Worm (Caenorhabditis elegans): ENCODE results near the gene F15B9.10.
A peak's percentile ranks its signal among the peaks of the same experiment; 100 is the strongest.

Gene F15B9.10

ce11 chrV:13008825-13009224 is at the start of gene F15B9.10:
Gene F15B9.10 (minus strand): TSS chrV:13008925.
- peak in 1 of 2 experiments; percentile 3 for TF ChIP-seq unc-62 (GFP tag; optimal IDR thresholded peaks at IDR 0.05 in 1 of 2)
- no peak for TF ChIP-seq unc-62 (tag; optimal IDR thresholded peaks at IDR 0.05)
- no peak for TF ChIP-seq ceh-20 (GFP tag; IDR thresholded peaks at IDR 0.05)

ce11 chrV:13053635-13054034 is 44.9 kb upstream of the F15B9.10 start, which contains the start of gene srr-1:
Gene srr-1 (minus strand): TSS chrV:13053735.
- TF ChIP-seq nhr-28 (tag; optimal IDR thresholded peaks at IDR 0.05) (no peak), Y5F2A.4 (GFP tag; optimal IDR thresholded peaks at IDR 0.05) (no peak), ztf-7 (tag; optimal IDR thresholded peaks at IDR 0.05) (no peak), duxl-1 (tag; optimal IDR thresholded peaks at IDR 0.05; ENCODE audit: poor library complexity) (no peak), dmd-9 (GFP tag; IDR thresholded peaks at IDR 0.05) (no peak), ces-1 (GFP tag; optimal IDR thresholded peaks at IDR 0.05) (no peak), F10B5.3 (tag; optimal IDR thresholded peaks at IDR 0.05) (no peak), daf-19 (GFP tag; conservative IDR thresholded peaks at IDR 0.05) (no peak), mxl-3 (GFP tag; optimal IDR thresholded peaks at IDR 0.05) (no peak)

- no peak for TF ChIP-seq F37D6.2 (tag; optimal IDR thresholded peaks at IDR 0.05)
- TF ChIP-seq lin-29 (GFP tag; IDR thresholded peaks at IDR 0.05) = no peak
- peak; percentile 60 for TF ChIP-seq dmd-6 (GFP tag; IDR thresholded peaks at IDR 0.05)
- TF ChIP-seq tra-1 (GFP tag; IDR thresholded peaks at IDR 0.05) = 0 out of 2 replicates have a peak, but pooled peaks have one; percentile 32
- TF ChIP-seq dve-1 (tag; optimal IDR thresholded peaks at IDR 0.05; ENCODE audit: insufficient read depth) = peak; percentile 67
- TF ChIP-seq duxl-1 (tag; optimal IDR thresholded peaks at IDR 0.05; ENCODE audit: poor library complexity) = no peak
- no peak for TF ChIP-seq mes-2 (tag; optimal IDR thresholded peaks at IDR 0.05; ENCODE audit: poor library complexity, severe bottlenecking)
- TF ChIP-seq zfp-3 (GFP tag; conservative IDR thresholded peaks at IDR 0.05) = no peak
- TF ChIP-seq nhr-25 (tag; optimal IDR thresholded peaks at IDR 0.05; ENCODE audit: borderline replicate concordance, insufficient read depth) = no peak
- TF ChIP-seq nhr-41 (GFP tag; IDR thresholded peaks at IDR 0.05) = no peak
- TF ChIP-seq nhr-11 (tag; optimal IDR thresholded peaks at IDR 0.05) = no peak
- TF ChIP-seq gei-8 (GFP tag; optimal IDR thresholded peaks at IDR 0.05) = no peak
- no peak for TF ChIP-seq snpc-4 (tag; optimal IDR thresholded peaks at IDR 0.05)
- TF ChIP-seq daf-16 (GFP tag; optimal IDR thresholded peaks at IDR 0.05) = no peak
- peak; percentile 85 for TF ChIP-seq daf-16 (tag; optimal IDR thresholded peaks at IDR 0.05)
- peak in 1 of 2 experiments; percentile 71 for TF ChIP-seq unc-62 (GFP tag; optimal IDR thresholded peaks at IDR 0.05 in 1 of 2)
- TF ChIP-seq unc-62 (tag; optimal IDR thresholded peaks at IDR 0.05) = no peak
- TF ChIP-seq rbr-2 (tag; optimal IDR thresholded peaks at IDR 0.05) = no peak
- TF ChIP-seq php-3 (GFP tag; IDR thresholded peaks at IDR 0.05) = no peak
- TF ChIP-seq daf-19 (GFP tag; conservative IDR thresholded peaks at IDR 0.05) = no peak
- TF ChIP-seq ZK546.5 (tag; optimal IDR thresholded peaks at IDR 0.05) = no peak
- no peak for TF ChIP-seq lin-38 (GFP tag; IDR thresholded peaks at IDR 0.05)
- TF ChIP-seq unc-130 (GFP tag; optimal IDR thresholded peaks at IDR 0.05) = no peak
- peak; percentile 76 for TF ChIP-seq hlh-11 (tag; optimal IDR thresholded peaks at IDR 0.05)
- TF ChIP-seq nhr-77 (tag; optimal IDR thresholded peaks at IDR 0.05) = peak; percentile 38
- no peak for TF ChIP-seq dmd-8 (GFP tag; IDR thresholded peaks at IDR 0.05)
- no peak for TF ChIP-seq nhr-237 (tag; optimal IDR thresholded peaks at IDR 0.05)
- TF ChIP-seq zip-2 (tag; optimal IDR thresholded peaks at IDR 0.05) = no peak
- no peak for TF ChIP-seq T20F7.1 (GFP tag; optimal IDR thresholded peaks at IDR 0.05)
- TF ChIP-seq egl-27 (tag; optimal IDR thresholded peaks at IDR 0.05) = no peak
- TF ChIP-seq D1046.2 (GFP tag; IDR thresholded peaks at IDR 0.05) = no peak
- TF ChIP-seq nhr-6 (tag; optimal IDR thresholded peaks at IDR 0.05) = no peak
- TF ChIP-seq ceh-32 (tag; optimal IDR thresholded peaks at IDR 0.05; ENCODE audit: poor library complexity) = no peak
- TF ChIP-seq pqm-1 (tag; optimal IDR thresholded peaks at IDR 0.05) = peak; percentile 62
- peak; percentile 30 for TF ChIP-seq mep-1 (tag; optimal IDR thresholded peaks at IDR 0.05)
- TF ChIP-seq mdl-1 (tag; optimal IDR thresholded peaks at IDR 0.05) = no peak
- TF ChIP-seq nhr-28 (tag; optimal IDR thresholded peaks at IDR 0.05) = peak; percentile 79
- TF ChIP-seq unc-39 (tag; optimal IDR thresholded peaks at IDR 0.05) = no peak
- TF ChIP-seq ama-1 (optimal IDR thresholded peaks at IDR 0.05) = peak; percentile 73
- TF ChIP-seq lin-39 (tag; optimal IDR thresholded peaks at IDR 0.05) = no peak
- no peak for TF ChIP-seq tag-97 (GFP tag; IDR thresholded peaks at IDR 0.05)
Observed at ce11 chrV:13049149-13049610, 40.5 kb upstream of the F15B9.10 start, which contains the start of gene W07G4.8. Gene W07G4.8 (minus strand): TSS chrV:13049560.
